Worm (Caenorhabditis elegans): ENCODE results near the gene paf-2.

- TF ChIP-seq him-1 (tag; optimal IDR thresholded peaks at IDR 0.05) (no peak), dao-5 (tag; optimal IDR thresholded peaks at IDR 0.05) (no peak)
These were observed 7.7 kb downstream of the paf-2 start for ce11 chrX:4289805-4290204.
